Fruit fly (Drosophila melanogaster): ENCODE measurements around the gene Hipk.
A peak's percentile ranks its signal among the peaks of the same experiment; 100 is the strongest.

Gene Hipk

dm6 chr3L:551844-552243 lies 9.0 kb downstream of the Hipk start:
- TF ChIP-seq sens (GFP tag) (peak; percentile 58), dmrt99B (tag; optimal IDR thresholded peaks at IDR 0.05) (no peak), CG4820 (GFP tag; optimal IDR thresholded peaks at IDR 0.05) (no peak), CG4730 (GFP tag; IDR thresholded peaks at IDR 0.05) (no peak), eve (GFP tag; optimal IDR thresholded peaks at IDR 0.05) (peak in 1 of 2 experiments; percentile 66), CG8924 (tag; optimal IDR thresholded peaks at IDR 0.05) (no peak)

dm6 chr3L:552446-552845 lies 9.6 kb downstream of the Hipk start:
- TF ChIP-seq CG12155 (GFP tag; optimal IDR thresholded peaks at IDR 0.05) (no peak), CG31441 (GFP tag; IDR thresholded peaks at IDR 0.05) (no peak), CG11456 (GFP tag; IDR thresholded peaks at IDR 0.05) (no peak), ac (GFP tag; optimal IDR thresholded peaks at IDR 0.05) (no peak), nom (GFP tag; optimal IDR thresholded peaks at IDR 0.05) (peak; percentile 29), stwl (tag; optimal IDR thresholded peaks at IDR 0.05) (no peak), B-H2 (GFP tag; optimal IDR thresholded peaks at IDR 0.05) (peak; percentile 8), D19B (GFP tag; optimal IDR thresholded peaks at IDR 0.05) (peak; percentile 36), Sox102F (GFP tag; optimal IDR thresholded peaks at IDR 0.05) (no peak), eve (GFP tag; optimal IDR thresholded peaks at IDR 0.05) (no peak), CG8478 (optimal IDR thresholded peaks at IDR 0.05) (no peak), al (GFP tag; IDR thresholded peaks at IDR 0.05) (no peak), cas (GFP tag; IDR thresholded peaks at IDR 0.05) (no peak), CG33557 (GFP tag; optimal IDR thresholded peaks at IDR 0.05) (no peak), E2f2 (GFP tag; IDR thresholded peaks at IDR 0.05) (0 out of 2 replicates have a peak, but pooled peaks have one; percentile 5), CTCF (GFP tag; optimal IDR thresholded peaks at IDR 0.05) (no peak)

dm6 chr3L:552950-553349 lies 10.1 kb downstream of the Hipk start:
- TF ChIP-seq CG33213 (GFP tag; optimal IDR thresholded peaks at IDR 0.05) (peak; percentile 46), esg (GFP tag; conservative IDR thresholded peaks at IDR 0.05) (peak; percentile 72), Usf (GFP tag; optimal IDR thresholded peaks at IDR 0.05) (peak; percentile 38), CG2116 (GFP tag; optimal IDR thresholded peaks at IDR 0.05) (no peak), CG15601 (tag; optimal IDR thresholded peaks at IDR 0.05) (peak; percentile 7), CG1792 (GFP tag; optimal IDR thresholded peaks at IDR 0.05) (peak; percentile 56), CG1832 (GFP tag; optimal IDR thresholded peaks at IDR 0.05) (no peak), al (GFP tag; IDR thresholded peaks at IDR 0.05) (peak; percentile 57), phol (tag; optimal IDR thresholded peaks at IDR 0.05) (peak; percentile 57), GATAe (GFP tag; conservative IDR thresholded peaks at IDR 0.05) (no peak), Gsc (GFP tag; IDR thresholded peaks at IDR 0.05) (no peak; the same call in 1 of the 2 replicates), CG8924 (tag; optimal IDR thresholded peaks at IDR 0.05) (peak; percentile 58), amos (GFP tag; IDR thresholded peaks at IDR 0.05; ENCODE audit: partially characterized antibody) (no peak), CG11560 (tag; IDR thresholded peaks at IDR 0.05) (no peak), Fer3 (tag; optimal IDR thresholded peaks at IDR 0.05) (peak; percentile 71), CG12769 (tag; optimal IDR thresholded peaks at IDR 0.05) (peak; percentile 91), Hand (GFP tag; optimal IDR thresholded peaks at IDR 0.05) (peak; percentile 64), her (GFP tag; optimal IDR thresholded peaks at IDR 0.05) (peak; percentile 80), otp (GFP tag; IDR thresholded peaks at IDR 0.05) (peak; percentile 79), CG13123 (GFP tag; optimal IDR thresholded peaks at IDR 0.05) (peak; percentile 12), CG15073 (GFP tag; optimal IDR thresholded peaks at IDR 0.05) (no peak), CG15011 (GFP tag; optimal IDR thresholded peaks at IDR 0.05) (peak; percentile 51), tna (GFP tag; IDR thresholded peaks at IDR 0.05; ENCODE audit: partially characterized antibody) (no peak), CG13775 (GFP tag; optimal IDR thresholded peaks at IDR 0.05) (peak; percentile 42), CG6854 (GFP tag; optimal IDR thresholded peaks at IDR 0.05) (peak; percentile 52), fd3F (GFP tag; optimal IDR thresholded peaks at IDR 0.05) (peak; percentile 67), CG12391 (tag; optimal IDR thresholded peaks at IDR 0.05) (peak; percentile 68), bcd (GFP tag; optimal IDR thresholded peaks at IDR 0.05) (peak; percentile 72), lab (GFP tag; optimal IDR thresholded peaks at IDR 0.05) (peak; percentile 91), CG16815 (GFP tag; optimal IDR thresholded peaks at IDR 0.05) (peak; percentile 16), fd96Cb (tag; optimal IDR thresholded peaks at IDR 0.05) (peak; percentile 65)

All from whole organism, embryonic.